Worm (Caenorhabditis elegans) whole organism, L4 larva: ENCODE measurements around the gene snpc-3.1.

ENCODE experiments used
- F37D6.2 ChIP-seq: sonication (generic microtip); optimal IDR thresholded peaks from 2 replicates; lab custom pipeline; 2016; ENCODE audit warnings: mild to moderate bottlenecking, missing genetic modification characterization, missing compliant biosample characterization
- F49E8.2 ChIP-seq: sonication (generic microtip); optimal IDR thresholded peaks from 2 replicates; lab custom pipeline; 2016; ENCODE audit warnings: missing compliant biosample characterization, mild to moderate bottlenecking, missing genetic modification characterization, borderline replicate concordance
- T20F7.1 ChIP-seq: fragments of 200-800 bp; sonication (Bioruptor generic); optimal IDR thresholded peaks from 2 replicates; lab custom pipeline; 2018; ENCODE audit warnings: mild to moderate bottlenecking, missing genetic modification characterization, missing compliant biosample characterization
- T26A8.4 ChIP-seq: fragments of 200-800 bp; sonication (Bioruptor generic); IDR thresholded peaks from 2 replicates; pipeline ENCODE4 v1.3.6; 2022; ENCODE audit warnings: missing genetic modification characterization, missing compliant biosample characterization
- Y48G9A.11 ChIP-seq: fragments of 200-800 bp; sonication (Bioruptor generic); IDR thresholded peaks from 2 replicates; pipeline ENCODE4 v1.3.6; 2022; ENCODE audit warnings: missing genetic modification reagents, missing genetic modification characterization, missing compliant biosample characterization
- Y75B8A.6 ChIP-seq: fragments of 200-800 bp; sonication (Bioruptor generic); IDR thresholded peaks from 2 replicates; pipeline ENCODE4 v1.3.6; 2022; ENCODE audit warnings: missing genetic modification reagents, missing genetic modification characterization, missing compliant biosample characterization
- aha-1 ChIP-seq: fragments of 150-350 bp; peaks from one replicate; lab custom pipeline; 2014; ENCODE audit warnings: missing biosample characterization, missing genetic modification characterization
- ceh-20 ChIP-seq: fragments of 200-800 bp; sonication (Bioruptor generic); IDR thresholded peaks from 2 replicates; pipeline ENCODE4 v1.3.6; 2022; ENCODE audit warnings: missing genetic modification reagents, missing genetic modification characterization, missing compliant biosample characterization
- ceh-82 ChIP-seq: sonication (generic microtip); optimal IDR thresholded peaks from 2 replicates; lab custom pipeline; 2017; ENCODE audit warnings: missing biosample characterization, missing genetic modification characterization
- daf-12 ChIP-seq: fragments of 150-350 bp; optimal IDR thresholded peaks from 2 replicates; lab custom pipeline; 2014; ENCODE audit warnings: missing biosample characterization, missing genetic modification reagents, missing genetic modification characterization
- daf-16 ChIP-seq, 3 experiments: sonication (generic microtip); optimal IDR thresholded peaks; 2 replicates each; lab custom pipeline; 2016 to 2017; ENCODE audit warnings: missing genetic modification characterization in 3 of 3, missing genetic modification reagents in 3 of 3, mild to moderate bottlenecking in 2 of 3, missing compliant biosample characterization in 2 of 3, missing biosample characterization in 1 of 3, moderate library complexity in 1 of 3
- dmd-9 ChIP-seq: fragments of 200-800 bp; sonication (Bioruptor generic); IDR thresholded peaks from 2 replicates; pipeline ENCODE4 v1.3.6; 2022; ENCODE audit warnings: missing genetic modification reagents, missing genetic modification characterization, missing compliant biosample characterization
- dve-1 ChIP-seq: sonication (generic microtip); optimal IDR thresholded peaks from 2 replicates; lab custom pipeline; 2017; ENCODE audit warnings: antibody characterized with exemption, mild to moderate bottlenecking, missing genetic modification characterization, missing compliant biosample characterization; ENCODE audit not compliant: insufficient read depth
- hlh-30 ChIP-seq: sonication (generic microtip); optimal IDR thresholded peaks from 2 replicates; lab custom pipeline; 2017; ENCODE audit warnings: antibody characterized with exemption, mild to moderate bottlenecking, missing genetic modification characterization, missing compliant biosample characterization; ENCODE audit not compliant: insufficient read depth
- lim-7 ChIP-seq: fragments of 200-800 bp; sonication (Bioruptor generic); IDR thresholded peaks from 2 replicates; pipeline ENCODE4 v1.3.6; 2022; ENCODE audit warnings: missing genetic modification characterization, missing compliant biosample characterization
- lin-38 ChIP-seq: fragments of 200-800 bp; sonication (Bioruptor generic); IDR thresholded peaks from 2 replicates; pipeline ENCODE4 v1.3.6; 2022; ENCODE audit warnings: missing genetic modification reagents, missing genetic modification characterization, missing compliant biosample characterization
- madf-5 ChIP-seq, 2 experiments: fragments of 200-800 bp; sonication (Bioruptor generic); IDR thresholded peaks; 2 replicates each; pipeline ENCODE4 v1.3.6; 2022; ENCODE audit warnings: missing compliant biosample characterization in 2 of 2, missing genetic modification characterization in 2 of 2
- madf-9 ChIP-seq: fragments of 200-800 bp; sonication (Bioruptor generic); conservative IDR thresholded peaks from 2 replicates; pipeline ENCODE4 v1.3.6; 2022; ENCODE audit warnings: missing genetic modification reagents, missing genetic modification characterization, missing compliant biosample characterization
- mep-1 ChIP-seq: fragments of 150-350 bp; sonication (generic microtip); optimal IDR thresholded peaks from 3 replicates; lab custom pipeline; 2014; ENCODE audit warnings: missing biosample characterization, missing genetic modification characterization
- mes-2 ChIP-seq: sonication (generic microtip); optimal IDR thresholded peaks from 2 replicates; lab custom pipeline; 2016; ENCODE audit warnings: missing genotype, mild to moderate bottlenecking, missing genetic modification characterization, missing compliant biosample characterization; ENCODE audit not compliant: poor library complexity, severe bottlenecking
- mxl-2 ChIP-seq: fragments of 200-800 bp; sonication (Bioruptor generic); conservative IDR thresholded peaks from 2 replicates; pipeline ENCODE4 v1.3.6; 2022; ENCODE audit warnings: missing genetic modification reagents, missing genetic modification characterization, missing compliant biosample characterization
- nhr-10 ChIP-seq: fragments of 150-350 bp; optimal IDR thresholded peaks from 2 replicates; lab custom pipeline; 2014; ENCODE audit warnings: missing biosample characterization, missing genetic modification characterization
- nhr-11 ChIP-seq: fragments of 150-350 bp; optimal IDR thresholded peaks from 2 replicates; lab custom pipeline; 2014; ENCODE audit warnings: missing biosample characterization, missing genetic modification characterization
- nhr-42 ChIP-seq: fragments of 200-800 bp; sonication (Bioruptor generic); IDR thresholded peaks from 2 replicates; pipeline ENCODE4 v1.3.6; 2022; ENCODE audit warnings: missing genetic modification characterization, missing compliant biosample characterization
- nhr-48 ChIP-seq: sonication (generic microtip); optimal IDR thresholded peaks from 2 replicates; lab custom pipeline; 2016; ENCODE audit warnings: mild to moderate bottlenecking, missing genetic modification characterization, missing compliant biosample characterization
- pqm-1 ChIP-seq: sonication (generic microtip); optimal IDR thresholded peaks from 2 replicates; lab custom pipeline; 2017; ENCODE audit warnings: missing biosample characterization, missing genetic modification characterization
- set-16 ChIP-seq: fragments of 200-800 bp; sonication (Bioruptor generic); IDR thresholded peaks from 2 replicates; pipeline ENCODE4 v1.3.6; 2022; ENCODE audit warnings: missing genetic modification reagents, missing genetic modification characterization, missing compliant biosample characterization
- snpc-1.2 ChIP-seq: fragments of 200-800 bp; sonication (Bioruptor generic); IDR thresholded peaks from 2 replicates; pipeline ENCODE4 v1.3.6; 2022; ENCODE audit warnings: missing genetic modification reagents, missing genetic modification characterization, missing compliant biosample characterization
- snpc-4 ChIP-seq: fragments of 150-350 bp; optimal IDR thresholded peaks from 2 replicates; lab custom pipeline; 2014; ENCODE audit warnings: missing biosample characterization, missing genetic modification characterization
- spr-1 ChIP-seq: sonication (generic microtip); optimal IDR thresholded peaks from 2 replicates; lab custom pipeline; 2016; ENCODE audit warnings: mild to moderate bottlenecking, missing genetic modification characterization, missing compliant biosample characterization
- tra-1 ChIP-seq: fragments of 200-800 bp; sonication (Bioruptor generic); IDR thresholded peaks from 2 replicates; pipeline ENCODE4 v1.3.6; 2022; ENCODE audit warnings: missing genetic modification reagents, missing genetic modification characterization, missing compliant biosample characterization
- unc-39 ChIP-seq: sonication (generic microtip); optimal IDR thresholded peaks from 2 replicates; lab custom pipeline; 2017; ENCODE audit warnings: missing biosample characterization, missing genetic modification characterization
- unc-62 ChIP-seq, 3 experiments: fragments of 150-350 bp in 1 of 3; sonication (generic microtip); optimal IDR thresholded peaks in 2 of 3; peaks in 1 of 3; 1 replicate in 1 of 3; 2 replicates in 2 of 3; lab custom pipeline; 2014 to 2017; ENCODE audit warnings: missing biosample characterization in 3 of 3, missing genetic modification characterization in 3 of 3, missing genetic modification reagents in 3 of 3, missing genotype in 1 of 3

The snpc-3.1 gene

ce11 chrIV:5486208-5486731, at the start of gene snpc-3.1, which contains the start of gene puf-7:
snpc-3.1 (minus strand) TSS chrIV:5486258.
puf-7 (plus strand) TSS chrIV:5486713.
- TF ChIP-seq Y48G9A.11 (GFP tag; lab: Robert Waterston, UW) (peak; percentile 57; the same call in 1 of the 2 replicates), lin-38 (GFP tag; lab: Robert Waterston, UW) (peak; percentile 31; the same call in 1 of the 2 replicates)

- TF ChIP-seq snpc-1.2 (GFP tag; lab: Robert Waterston, UW) (0 out of 2 replicates have a peak, but pooled peaks have one; percentile 27), F49E8.2 (tag; lab: Kevin White, UChicago) (no peak), nhr-11 (peak; percentile 1), F37D6.2 (tag; lab: Kevin White, UChicago) (no peak), unc-39 (tag; lab: Kevin White, UChicago) (no peak), hlh-30 (peak; percentile 41), ceh-20 (GFP tag; lab: Robert Waterston, UW) (0 out of 2 replicates have a peak, but pooled peaks have one; percentile 35), aha-1 (tag; lab: Kevin White, UChicago) (peak; percentile 1), madf-9 (no peak), mes-2 (tag; lab: Kevin White, UChicago) (no peak)
- TF ChIP-seq, all 104 proteins: peak for 5
Measured at ce11 chrIV:5535780-5536179, 49.7 kb upstream of the snpc-3.1 start.

- TF ChIP-seq unc-62 (GFP tag; optimal IDR thresholded peaks at IDR 0.05 in 1 of 2; lab: Kevin White, UChicago) (peak in 1 of 2 experiments; percentile 91), unc-62 (tag; optimal IDR thresholded peaks at IDR 0.05; lab: Kevin White, UChicago) (no peak), tra-1 (no peak)
Measured at ce11 chrIV:5534596-5534995, 48.5 kb upstream of the snpc-3.1 start.

ce11 chrIV:5533556-5533955, 47.5 kb upstream of the snpc-3.1 start:
- TF ChIP-seq unc-62 (GFP tag; optimal IDR thresholded peaks at IDR 0.05 in 1 of 2; lab: Kevin White, UChicago), result no peak
- TF ChIP-seq unc-62 (tag; optimal IDR thresholded peaks at IDR 0.05; lab: Kevin White, UChicago), result no peak
- no peak for TF ChIP-seq Y75B8A.6 (GFP tag; lab: Robert Waterston, UW)
- TF ChIP-seq lin-38 (GFP tag; lab: Robert Waterston, UW), result no peak
- TF ChIP-seq dmd-9 (GFP tag; lab: Robert Waterston, UW), result no peak
- TF ChIP-seq snpc-4 (tag; lab: Kevin White, UChicago), result no peak
- no peak for TF ChIP-seq nhr-10 (tag; lab: Kevin White, UChicago)
- no peak for TF ChIP-seq nhr-42 (GFP tag; lab: Robert Waterston, UW)
- TF ChIP-seq mep-1 (tag; lab: Kevin White, UChicago), result no peak
- TF ChIP-seq set-16, result no peak
- TF ChIP-seq dve-1 (tag; lab: Kevin White, UChicago), result no peak
- no peak for TF ChIP-seq T20F7.1 (GFP tag; lab: Kevin White, UChicago)
- no peak for TF ChIP-seq mxl-2
- no peak for TF ChIP-seq nhr-48

ce11 chrIV:5530980-5531379, 44.9 kb upstream of the snpc-3.1 start:
- TF ChIP-seq spr-1 (no peak), daf-16 (GFP tag; optimal IDR thresholded peaks at IDR 0.05; lab: Kevin White, UChicago) (no peak), daf-16 (tag; optimal IDR thresholded peaks at IDR 0.05; lab: Kevin White, UChicago) (peak; percentile 51)

- no peak for TF ChIP-seq T26A8.4 (GFP tag; lab: Robert Waterston, UW)
- no peak for TF ChIP-seq lim-7 (GFP tag; lab: Robert Waterston, UW)
- no peak for TF ChIP-seq madf-5 (GFP tag; IDR thresholded peaks at IDR 0.05; lab: Robert Waterston, UW)
- TF ChIP-seq ceh-82, result no peak
- TF ChIP-seq pqm-1 (tag; lab: Kevin White, UChicago), result no peak
- no peak for TF ChIP-seq set-16
- TF ChIP-seq daf-12 (tag; lab: Kevin White, UChicago), result no peak
- TF ChIP-seq, all 104 proteins: peak for 0
Measured at ce11 chrIV:5528285-5528684, 42.2 kb upstream of the snpc-3.1 start, which contains the start of gene unc-5. unc-5 (minus strand) TSS chrIV:5528338.
